Fruit fly (Drosophila melanogaster): ENCODE results near the gene Mybbp1A.

dm6 chrX:588941-589340, 40.6 kb upstream of the Mybbp1A start:
- TF ChIP-seq h (optimal IDR thresholded peaks at IDR 0.05) (no peak), psq (optimal IDR thresholded peaks at IDR 0.05) (no peak), ttk (optimal IDR thresholded peaks at IDR 0.05) (no peak), Sin3A (optimal IDR thresholded peaks at IDR 0.05) (no peak), insv (optimal IDR thresholded peaks at IDR 0.05) (no peak), Myc (optimal IDR thresholded peaks at IDR 0.05) (no peak)
